Worm (Caenorhabditis elegans) whole organism, young adult: ENCODE data around the gene F28H6.4.

Experiments
- B0336.3 ChIP-seq: fragments of 200-800 bp; sonication (Bioruptor generic); IDR thresholded peaks from 2 replicates; pipeline ENCODE4 v1.3.6; 2022; ENCODE audit warnings: missing genetic modification characterization, missing compliant biosample characterization
- C17E4.6 ChIP-seq: fragments of 200-800 bp; sonication (Bioruptor generic); IDR thresholded peaks from 2 replicates; pipeline ENCODE4 v1.3.6; 2022; ENCODE audit warnings: missing genetic modification reagents, missing genetic modification characterization, missing compliant biosample characterization
- T07F8.4 ChIP-seq: sonication (generic microtip); optimal IDR thresholded peaks from 2 replicates; lab custom pipeline; 2016; ENCODE audit warnings: mild to moderate bottlenecking, missing genetic modification characterization, moderate library complexity, missing compliant biosample characterization
- ama-1 ChIP-seq, 3 experiments: fragments of 150-350 bp in 1 of 3; sonication (generic microtip) in 2 of 3; optimal IDR thresholded peaks; 2 replicates each; lab custom pipeline; 2014 to 2018; ENCODE audit warnings: missing biosample characterization in 2 of 3, missing genetic modification characterization in 2 of 3, missing genetic modification reagents in 2 of 3
- ekl-4 ChIP-seq: fragments of 200-800 bp; sonication (Bioruptor generic); IDR thresholded peaks from 2 replicates; pipeline ENCODE4 v1.3.6; 2022; ENCODE audit warnings: missing genetic modification reagents, missing genetic modification characterization, missing compliant biosample characterization
- lag-1 ChIP-seq: fragments of 200-800 bp; sonication (Bioruptor generic); IDR thresholded peaks from 2 replicates; pipeline ENCODE4 v1.3.6; 2022; ENCODE audit warnings: missing genetic modification reagents, missing genetic modification characterization, missing compliant biosample characterization
- let-607 ChIP-seq, 2 experiments: fragments of 200-800 bp in 1 of 2; sonication (Bioruptor generic) in 1 of 2; sonication (generic microtip) in 1 of 2; optimal IDR thresholded peaks; 2 replicates each; lab custom pipeline; 2016 to 2018; ENCODE audit warnings: mild to moderate bottlenecking in 2 of 2, missing compliant biosample characterization in 2 of 2, missing genetic modification characterization in 2 of 2, moderate library complexity in 2 of 2, missing genotype in 1 of 2
- lsl-1 ChIP-seq: fragments of 200-800 bp; sonication (Bioruptor generic); optimal IDR thresholded peaks from 2 replicates; lab custom pipeline; 2018; ENCODE audit warnings: mild to moderate bottlenecking, missing genetic modification characterization, moderate library complexity, missing compliant biosample characterization
- madf-3 ChIP-seq: fragments of 200-800 bp; sonication (Bioruptor generic); IDR thresholded peaks from 2 replicates; pipeline ENCODE4 v1.3.6; 2022; ENCODE audit warnings: missing genetic modification reagents, missing genetic modification characterization, missing compliant biosample characterization
- nfya-1 ChIP-seq: sonication (generic microtip); optimal IDR thresholded peaks from 2 replicates; lab custom pipeline; 2017; ENCODE audit warnings: antibody characterized with exemption, missing compliant biosample characterization, missing genetic modification characterization, borderline replicate concordance; ENCODE audit not compliant: insufficient read depth
- nhr-179 ChIP-seq: sonication (generic microtip); optimal IDR thresholded peaks from 2 replicates; lab custom pipeline; 2016; ENCODE audit warnings: mild to moderate bottlenecking, missing genetic modification characterization, missing compliant biosample characterization
- nhr-90 ChIP-seq: sonication (generic microtip); optimal IDR thresholded peaks from 2 replicates; lab custom pipeline; 2016; ENCODE audit warnings: missing genotype, mild to moderate bottlenecking, missing genetic modification characterization, missing compliant biosample characterization

DNA sequence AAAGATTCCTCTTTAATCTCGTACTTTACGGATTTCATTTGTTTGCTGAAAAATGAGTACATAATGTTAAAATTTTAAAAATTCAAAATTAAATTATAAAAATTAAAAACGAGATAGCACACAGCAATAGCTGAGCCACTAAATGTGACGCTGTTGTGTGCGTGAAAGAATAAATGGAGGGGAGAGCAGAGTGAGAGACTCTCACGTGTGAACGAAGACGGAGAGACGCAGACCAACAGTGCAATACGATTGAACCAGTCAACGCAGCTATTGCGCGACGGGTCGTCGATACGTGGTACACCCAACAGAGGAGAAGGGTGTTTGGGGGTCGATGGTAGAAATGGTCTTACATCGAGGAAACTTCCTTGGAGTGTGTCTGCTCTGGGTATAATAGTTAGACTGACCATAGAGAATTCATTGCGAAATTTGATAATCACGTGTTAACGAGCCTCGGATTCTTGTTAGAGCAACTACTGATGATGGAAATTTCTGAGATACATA is 29.0 kb upstream of the F28H6.4 start, which contains the start of gene F16B12.4:
- TF ChIP-seq nfya-1 (tag; lab: Kevin White, UChicago) (no peak), lag-1 (no peak), ama-1 (optimal IDR thresholded peaks at IDR 0.05; lab: Kevin White, UChicago) (no peak), ama-1 (GFP tag; optimal IDR thresholded peaks at IDR 0.05; lab: Kevin White, UChicago) (no peak), let-607 (tag; optimal IDR thresholded peaks at IDR 0.05; lab: Kevin White, UChicago) (no peak), C17E4.6 (GFP tag; lab: Robert Waterston, UW) (no peak), ekl-4 (no peak), nhr-90 (tag; lab: Kevin White, UChicago) (no peak), madf-3 (GFP tag; lab: Robert Waterston, UW) (no peak), T07F8.4 (no peak), nhr-179 (tag; lab: Kevin White, UChicago) (no peak), B0336.3 (no peak), lsl-1 (no peak)
